Worm (Caenorhabditis elegans) whole organism, L4 larva: Measurements from ENCODE around the gene Y54G2A.7.

Experiments used
- D1046.2 ChIP-seq: fragments of 200-800 bp; sonication (Bioruptor generic); IDR thresholded peaks from 2 replicates; pipeline ENCODE4 v1.3.6; 2022; ENCODE audit warnings: missing genetic modification characterization, missing compliant biosample characterization
- F44E2.7 ChIP-seq: fragments of 200-800 bp; sonication (Bioruptor generic); IDR thresholded peaks from 2 replicates; pipeline ENCODE4 v2.1.2; 2022; ENCODE audit warnings: missing genetic modification characterization, missing compliant biosample characterization
- Y105C5A.15 ChIP-seq: fragments of 200-800 bp; sonication (Bioruptor generic); IDR thresholded peaks from 2 replicates; pipeline ENCODE4 v1.3.6; 2022; ENCODE audit warnings: missing genetic modification characterization, missing compliant biosample characterization
- ZK337.2 ChIP-seq: fragments of 200-800 bp; sonication (Bioruptor generic); IDR thresholded peaks from 2 replicates; pipeline ENCODE4 v1.3.6; 2022; ENCODE audit warnings: missing genetic modification reagents, missing genetic modification characterization, missing compliant biosample characterization
- aha-1 ChIP-seq: fragments of 150-350 bp; peaks from one replicate; lab custom pipeline; 2014; ENCODE audit warnings: missing biosample characterization, missing genetic modification characterization
- aly-2 ChIP-seq: sonication (generic microtip); optimal IDR thresholded peaks from 2 replicates; lab custom pipeline; 2018; ENCODE audit warnings: missing biosample characterization, missing genetic modification characterization
- arid-1 ChIP-seq: fragments of 200-800 bp; sonication (Bioruptor generic); conservative IDR thresholded peaks from 2 replicates; pipeline ENCODE4 v1.3.6; 2022; ENCODE audit warnings: missing genetic modification reagents, missing genetic modification characterization, missing compliant biosample characterization
- ceh-20 ChIP-seq: fragments of 200-800 bp; sonication (Bioruptor generic); IDR thresholded peaks from 2 replicates; pipeline ENCODE4 v1.3.6; 2022; ENCODE audit warnings: missing genetic modification reagents, missing genetic modification characterization, missing compliant biosample characterization
- ceh-32 ChIP-seq: sonication (generic microtip); optimal IDR thresholded peaks from 2 replicates; lab custom pipeline; 2016; ENCODE audit warnings: mild to moderate bottlenecking, missing genetic modification characterization, missing compliant biosample characterization; ENCODE audit not compliant: poor library complexity
- ces-1 ChIP-seq: fragments of 150-350 bp; sonication (generic microtip); optimal IDR thresholded peaks from 4 replicates; lab custom pipeline; 2014; ENCODE audit warnings: missing biosample characterization, missing genetic modification reagents, missing genetic modification characterization
- daf-16 ChIP-seq, 3 experiments: sonication (generic microtip); optimal IDR thresholded peaks; 2 replicates each; lab custom pipeline; 2016 to 2017; ENCODE audit warnings: missing genetic modification characterization in 3 of 3, missing genetic modification reagents in 3 of 3, mild to moderate bottlenecking in 2 of 3, missing compliant biosample characterization in 2 of 3, missing biosample characterization in 1 of 3, moderate library complexity in 1 of 3
- daf-19 ChIP-seq: fragments of 200-800 bp; sonication (Bioruptor generic); conservative IDR thresholded peaks from 2 replicates; pipeline ENCODE4 v1.3.6; 2022; ENCODE audit warnings: missing genetic modification characterization, missing compliant biosample characterization
- dpl-1 ChIP-seq: fragments of 150-350 bp; optimal IDR thresholded peaks from 2 replicates; lab custom pipeline; 2014; ENCODE audit warnings: missing biosample characterization, missing genetic modification reagents, missing genetic modification characterization
- duxl-1 ChIP-seq: sonication (generic microtip); optimal IDR thresholded peaks from 2 replicates; lab custom pipeline; 2016; ENCODE audit warnings: mild to moderate bottlenecking, missing genetic modification characterization, moderate library complexity, missing compliant biosample characterization; ENCODE audit not compliant: poor library complexity
- dve-1 ChIP-seq: sonication (generic microtip); optimal IDR thresholded peaks from 2 replicates; lab custom pipeline; 2017; ENCODE audit warnings: antibody characterized with exemption, mild to moderate bottlenecking, missing genetic modification characterization, missing compliant biosample characterization; ENCODE audit not compliant: insufficient read depth
- fkh-10 ChIP-seq: fragments of 150-350 bp; optimal IDR thresholded peaks from 2 replicates; lab custom pipeline; 2014; ENCODE audit warnings: missing biosample characterization, missing genetic modification reagents, missing genetic modification characterization
- fos-1 ChIP-seq: fragments of 150-350 bp; optimal IDR thresholded peaks from 2 replicates; lab custom pipeline; 2014; ENCODE audit warnings: missing biosample characterization, missing genetic modification characterization
- hif-1 ChIP-seq, 2 experiments: sonication (generic microtip); optimal IDR thresholded peaks; 2 replicates each; lab custom pipeline; 2016 to 2017; ENCODE audit warnings: missing compliant biosample characterization in 2 of 2, missing genetic modification characterization in 2 of 2, missing genetic modification reagents in 2 of 2, missing genotype in 2 of 2, mild to moderate bottlenecking in 1 of 2
- hlh-11 ChIP-seq: fragments of 200-800 bp; sonication (Bioruptor generic); optimal IDR thresholded peaks from 2 replicates; lab custom pipeline; 2018; ENCODE audit warnings: mild to moderate bottlenecking, missing genetic modification characterization, missing compliant biosample characterization
- lin-13 ChIP-seq: fragments of 150-350 bp; optimal IDR thresholded peaks from 2 replicates; lab custom pipeline; 2014; ENCODE audit warnings: missing biosample characterization, missing genetic modification reagents, missing genetic modification characterization
- lin-29 ChIP-seq: fragments of 200-800 bp; sonication (Bioruptor generic); IDR thresholded peaks from 2 replicates; pipeline ENCODE4 v1.3.6; 2022; ENCODE audit warnings: missing genetic modification reagents, missing genetic modification characterization, missing compliant biosample characterization
- mep-1 ChIP-seq: fragments of 150-350 bp; sonication (generic microtip); optimal IDR thresholded peaks from 3 replicates; lab custom pipeline; 2014; ENCODE audit warnings: missing biosample characterization, missing genetic modification characterization
- mes-2 ChIP-seq: sonication (generic microtip); optimal IDR thresholded peaks from 2 replicates; lab custom pipeline; 2016; ENCODE audit warnings: missing genotype, mild to moderate bottlenecking, missing genetic modification characterization, missing compliant biosample characterization; ENCODE audit not compliant: poor library complexity, severe bottlenecking
- mxl-3 ChIP-seq: fragments of 200-800 bp; sonication (Bioruptor generic); optimal IDR thresholded peaks from 2 replicates; lab custom pipeline; 2018; ENCODE audit warnings: mild to moderate bottlenecking, missing genetic modification characterization, missing compliant biosample characterization
- nhr-10 ChIP-seq: fragments of 150-350 bp; optimal IDR thresholded peaks from 2 replicates; lab custom pipeline; 2014; ENCODE audit warnings: missing biosample characterization, missing genetic modification characterization
- nhr-11 ChIP-seq: fragments of 150-350 bp; optimal IDR thresholded peaks from 2 replicates; lab custom pipeline; 2014; ENCODE audit warnings: missing biosample characterization, missing genetic modification characterization
- nhr-111 ChIP-seq: fragments of 200-800 bp; sonication (Bioruptor generic); optimal IDR thresholded peaks from 2 replicates; lab custom pipeline; 2018; ENCODE audit warnings: mild to moderate bottlenecking, missing genetic modification characterization, missing compliant biosample characterization
- nhr-237 ChIP-seq: sonication (generic microtip); optimal IDR thresholded peaks from 2 replicates; lab custom pipeline; 2017; ENCODE audit warnings: missing biosample characterization, missing genetic modification characterization
- nhr-28 ChIP-seq: fragments of 150-350 bp; optimal IDR thresholded peaks from 2 replicates; lab custom pipeline; 2014; ENCODE audit warnings: missing biosample characterization, missing genetic modification characterization
- nhr-6 ChIP-seq: fragments of 150-350 bp; optimal IDR thresholded peaks from 2 replicates; lab custom pipeline; 2014; ENCODE audit warnings: missing biosample characterization, missing genetic modification characterization
- nhr-77 ChIP-seq: fragments of 150-350 bp; optimal IDR thresholded peaks from 2 replicates; lab custom pipeline; 2014; ENCODE audit warnings: missing biosample characterization, missing genetic modification characterization
- pqm-1 ChIP-seq: sonication (generic microtip); optimal IDR thresholded peaks from 2 replicates; lab custom pipeline; 2017; ENCODE audit warnings: missing biosample characterization, missing genetic modification characterization
- rbr-2 ChIP-seq: sonication (generic microtip); optimal IDR thresholded peaks from 2 replicates; lab custom pipeline; 2016; ENCODE audit warnings: missing genotype, missing genetic modification characterization, missing compliant biosample characterization
- saeg-2 ChIP-seq: fragments of 200-800 bp; sonication (Bioruptor generic); IDR thresholded peaks from 2 replicates; pipeline ENCODE4 v1.3.6; 2022; ENCODE audit warnings: missing genetic modification reagents, missing genetic modification characterization, missing compliant biosample characterization
- sdz-12 ChIP-seq: fragments of 200-800 bp; sonication (Bioruptor generic); optimal IDR thresholded peaks from 2 replicates; lab custom pipeline; 2018; ENCODE audit warnings: mild to moderate bottlenecking, missing genetic modification characterization, missing compliant biosample characterization
- snpc-1.2 ChIP-seq: fragments of 200-800 bp; sonication (Bioruptor generic); IDR thresholded peaks from 2 replicates; pipeline ENCODE4 v1.3.6; 2022; ENCODE audit warnings: missing genetic modification reagents, missing genetic modification characterization, missing compliant biosample characterization
- spr-1 ChIP-seq: sonication (generic microtip); optimal IDR thresholded peaks from 2 replicates; lab custom pipeline; 2016; ENCODE audit warnings: mild to moderate bottlenecking, missing genetic modification characterization, missing compliant biosample characterization
- spr-3 ChIP-seq: fragments of 200-800 bp; sonication (Bioruptor generic); optimal IDR thresholded peaks from 2 replicates; lab custom pipeline; 2018; ENCODE audit warnings: mild to moderate bottlenecking, missing genetic modification characterization, missing compliant biosample characterization
- tra-1 ChIP-seq: fragments of 200-800 bp; sonication (Bioruptor generic); IDR thresholded peaks from 2 replicates; pipeline ENCODE4 v1.3.6; 2022; ENCODE audit warnings: missing genetic modification reagents, missing genetic modification characterization, missing compliant biosample characterization
- unc-130 ChIP-seq: sonication (generic microtip); optimal IDR thresholded peaks from 2 replicates; lab custom pipeline; 2016; ENCODE audit warnings: missing genetic modification reagents, missing genetic modification characterization, missing compliant biosample characterization
- vab-7 ChIP-seq: fragments of 200-800 bp; sonication (Bioruptor generic); IDR thresholded peaks from 2 replicates; pipeline ENCODE4 v1.3.6; 2022; ENCODE audit warnings: missing genetic modification reagents, missing genetic modification characterization, missing compliant biosample characterization
- zag-1 ChIP-seq: fragments of 150-350 bp; optimal IDR thresholded peaks from 2 replicates; lab custom pipeline; 2014; ENCODE audit warnings: missing biosample characterization, missing genetic modification characterization
- zip-11 ChIP-seq: fragments of 200-800 bp; sonication (Bioruptor generic); IDR thresholded peaks from 2 replicates; pipeline ENCODE4 v1.3.6; 2022; ENCODE audit warnings: missing genetic modification characterization, missing compliant biosample characterization
- zip-2 ChIP-seq: fragments of 150-350 bp; optimal IDR thresholded peaks from 2 replicates; lab custom pipeline; 2014; ENCODE audit warnings: missing biosample characterization, missing genetic modification characterization

Gene Y54G2A.7

ce11 chrIV:2850586-2850985 is 12.2 kb downstream of the Y54G2A.7 start, which contains the start of gene clec-85:
Gene clec-85, plus strand, starts transcription at chrIV:2850886.
- TF ChIP-seq ceh-32 (tag; lab: Kevin White, UChicago): no peak
- TF ChIP-seq, all 104 proteins: peak for 0

- TF ChIP-seq D1046.2 (GFP tag; lab: Robert Waterston, UW) (no peak), aha-1 (peak; percentile 91)
Measured at ce11 chrIV:2851625-2852024, 13.2 kb downstream of the Y54G2A.7 start.

ce11 chrIV:2853164-2853563 is 14.8 kb downstream of the Y54G2A.7 start, which contains the start of gene Y54G2A.49:
Gene Y54G2A.49, minus strand, starts transcription at chrIV:2853264.
- TF ChIP-seq fos-1 (tag; lab: Kevin White, UChicago): no peak
- no peak for TF ChIP-seq lin-29 (GFP tag; lab: Robert Waterston, UW)
- TF ChIP-seq ces-1 (GFP tag; lab: Kevin White, UChicago): no peak
- TF ChIP-seq rbr-2 (tag; lab: Kevin White, UChicago): no peak
- no peak for TF ChIP-seq nhr-6 (tag; lab: Kevin White, UChicago)
- TF ChIP-seq nhr-111 (GFP tag; lab: Kevin White, UChicago): no peak
- TF ChIP-seq fkh-10 (GFP tag; lab: Kevin White, UChicago): no peak
- TF ChIP-seq unc-130: no peak
- TF ChIP-seq arid-1 (GFP tag; lab: Robert Waterston, UW): no peak
- TF ChIP-seq hlh-11 (tag; lab: Kevin White, UChicago): no peak
- no peak for TF ChIP-seq zip-11 (GFP tag; lab: Robert Waterston, UW)
- TF ChIP-seq tra-1 (GFP tag; lab: Robert Waterston, UW): no peak
- no peak for TF ChIP-seq nhr-10 (tag; lab: Kevin White, UChicago)
- no peak for TF ChIP-seq lin-13 (GFP tag; lab: Kevin White, UChicago)
- TF ChIP-seq spr-3 (GFP tag; lab: Kevin White, UChicago): no peak
- no peak for TF ChIP-seq ZK337.2 (GFP tag; lab: Robert Waterston, UW)
- no peak for TF ChIP-seq F44E2.7
- TF ChIP-seq hif-1 (tag; optimal IDR thresholded peaks at IDR 0.05; lab: Kevin White, UChicago): no peak
- TF ChIP-seq mxl-3 (GFP tag; lab: Kevin White, UChicago): no peak

- TF ChIP-seq vab-7 (GFP tag; lab: Robert Waterston, UW) (no peak), spr-1 (no peak), lin-13 (GFP tag; lab: Kevin White, UChicago) (no peak), dpl-1 (GFP tag; lab: Kevin White, UChicago) (no peak), mep-1 (tag; lab: Kevin White, UChicago) (no peak), zag-1 (tag; lab: Kevin White, UChicago) (no peak), hif-1 (tag; optimal IDR thresholded peaks at IDR 0.05; lab: Kevin White, UChicago) (no peak), duxl-1 (no peak), nhr-28 (tag; lab: Kevin White, UChicago) (peak; percentile 27), pqm-1 (tag; lab: Kevin White, UChicago) (peak; percentile 27), Y105C5A.15 (GFP tag; lab: Robert Waterston, UW) (no peak), nhr-237 (tag; lab: Kevin White, UChicago) (no peak), fkh-10 (GFP tag; lab: Kevin White, UChicago) (no peak), hlh-11 (tag; lab: Kevin White, UChicago) (peak; percentile 43), aha-1 (no peak), nhr-11 (tag; lab: Kevin White, UChicago) (no peak), fos-1 (tag; lab: Kevin White, UChicago) (no peak), F44E2.7 (no peak), daf-16 (GFP tag; optimal IDR thresholded peaks at IDR 0.05; lab: Kevin White, UChicago) (no peak), daf-16 (tag; optimal IDR thresholded peaks at IDR 0.05; lab: Kevin White, UChicago) (peak; percentile 80), sdz-12 (GFP tag; lab: Kevin White, UChicago) (no peak), arid-1 (GFP tag; lab: Robert Waterston, UW) (no peak), dve-1 (tag; lab: Kevin White, UChicago) (peak; percentile 27), ceh-32 (tag; lab: Kevin White, UChicago) (no peak), snpc-1.2 (no peak), ceh-20 (no peak), zip-11 (GFP tag; lab: Robert Waterston, UW) (no peak), zip-2 (tag; lab: Kevin White, UChicago) (no peak), aly-2 (tag; lab: Kevin White, UChicago) (no peak), mes-2 (tag; lab: Kevin White, UChicago) (no peak), nhr-77 (tag; lab: Kevin White, UChicago) (no peak), daf-19 (GFP tag; lab: Robert Waterston, UW) (no peak), saeg-2 (GFP tag; lab: Robert Waterston, UW) (no peak)
Measured at ce11 chrIV:2854161-2854560, 15.8 kb downstream of the Y54G2A.7 start.
